Worm (Caenorhabditis elegans): ENCODE measurements around the gene efn-2.

DNA sequence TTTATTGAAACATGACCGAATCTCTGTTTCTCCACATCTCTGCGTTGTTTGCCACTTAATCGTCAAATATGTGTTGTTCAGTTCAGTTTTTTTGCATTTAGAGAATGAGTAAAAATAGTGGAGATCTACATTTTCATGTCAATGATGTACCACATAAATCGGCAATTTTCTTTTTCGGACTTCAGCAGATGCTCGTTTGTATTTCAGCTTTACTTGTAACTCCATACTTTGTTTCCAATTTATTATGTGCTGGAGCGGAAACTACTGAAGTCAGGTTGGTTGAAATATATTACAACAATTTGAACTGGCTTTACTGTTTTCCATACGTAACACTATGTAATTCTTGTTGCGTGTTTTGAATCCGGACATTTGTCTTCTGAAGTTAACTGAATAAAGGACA is 45.5 kb upstream of the efn-2 start, which contains the start of gene T07G12.2:
- TF ChIP-seq scrt-1 (GFP tag; IDR thresholded peaks at IDR 0.05) (no peak), F13C5.2 (tag; optimal IDR thresholded peaks at IDR 0.05) (no peak)
